Fruit fly (Drosophila melanogaster): Measurements from ENCODE around the gene hry.

- TF ChIP-seq CG14711 (tag; optimal IDR thresholded peaks at IDR 0.05): no peak
- no peak for TF ChIP-seq Crg-1 (GFP tag; optimal IDR thresholded peaks at IDR 0.05)
- TF ChIP-seq CG12768 (GFP tag; optimal IDR thresholded peaks at IDR 0.05): peak; percentile 77
- TF ChIP-seq ovo (GFP tag; optimal IDR thresholded peaks at IDR 0.05): no peak
- TF ChIP-seq CG7101 (tag; optimal IDR thresholded peaks at IDR 0.05): no peak
- TF ChIP-seq kay (GFP tag; ENCODE audit: borderline replicate concordance): no peak
- TF ChIP-seq CG33017 (tag; optimal IDR thresholded peaks at IDR 0.05): no peak
- no peak for TF ChIP-seq Clk (GFP tag; optimal IDR thresholded peaks at IDR 0.05)
- TF ChIP-seq pad (GFP tag; optimal IDR thresholded peaks at IDR 0.05): no peak
Measured at dm6 chr3L:8697862-8698261, 22.3 kb downstream of the hry start.
